Fruit fly (Drosophila melanogaster): Measurements from ENCODE around the gene Hou.

dm6 chrX:18695603-18696002, 45.4 kb upstream of the Hou start:
- no peak for TF ChIP-seq Sox102F (GFP tag; optimal IDR thresholded peaks at IDR 0.05)
- no peak for TF ChIP-seq CG3032 (tag; optimal IDR thresholded peaks at IDR 0.05)
- TF ChIP-seq spab (GFP tag; optimal IDR thresholded peaks at IDR 0.05) = no peak
- TF ChIP-seq topi (GFP tag; optimal IDR thresholded peaks at IDR 0.05) = no peak
- TF ChIP-seq CG3919 (GFP tag; optimal IDR thresholded peaks at IDR 0.05) = no peak

All from whole organism, prepupa.